Worm (Caenorhabditis elegans) whole organism, mixed stage, embryonic: ENCODE results near the gene W02B12.13.
A peak's percentile ranks its signal among the peaks of the same experiment; 100 is the strongest.

Experiments used
- M03D4.4 ChIP-seq: sonication (generic microtip); optimal IDR thresholded peaks from 2 replicates; lab custom pipeline; 2017; ENCODE audit warnings: mild to moderate bottlenecking, missing genetic modification characterization, missing compliant biosample characterization
- bed-3 ChIP-seq: fragments of 200-800 bp; sonication (Bioruptor generic); optimal IDR thresholded peaks from 3 replicates; lab custom pipeline; 2018; ENCODE audit warnings: mild to moderate bottlenecking, missing genetic modification characterization, moderate library complexity, missing compliant biosample characterization
- ceh-39 ChIP-seq: fragments of 150-350 bp; optimal IDR thresholded peaks from 2 replicates; lab custom pipeline; 2014; ENCODE audit warnings: missing biosample characterization, missing genetic modification characterization
- ceh-83 ChIP-seq: fragments of 200-800 bp; sonication (Bioruptor generic); optimal IDR thresholded peaks from 2 replicates; lab custom pipeline; 2018; ENCODE audit warnings: mild to moderate bottlenecking, missing genetic modification characterization, missing compliant biosample characterization
- cnd-1 ChIP-seq: fragments of 200-800 bp; sonication (Bioruptor generic); optimal IDR thresholded peaks from 2 replicates; lab custom pipeline; 2018; ENCODE audit warnings: mild to moderate bottlenecking, missing genetic modification characterization, missing compliant biosample characterization
- ham-2 ChIP-seq: fragments of 200-800 bp; sonication (Bioruptor generic); optimal IDR thresholded peaks from 2 replicates; lab custom pipeline; 2018; ENCODE audit warnings: mild to moderate bottlenecking, missing genetic modification characterization, missing compliant biosample characterization
- hlh-1 ChIP-seq: fragments of 150-350 bp; optimal IDR thresholded peaks from 2 replicates; lab custom pipeline; 2014; ENCODE audit warnings: missing biosample characterization, missing genetic modification reagents, missing genetic modification characterization
- lin-32 ChIP-seq: fragments of 200-800 bp; sonication (Bioruptor generic); optimal IDR thresholded peaks from 2 replicates; lab custom pipeline; 2018; ENCODE audit warnings: mild to moderate bottlenecking, missing genetic modification characterization, missing compliant biosample characterization
- lsy-2 ChIP-seq: fragments of 150-350 bp; optimal IDR thresholded peaks from 2 replicates; lab custom pipeline; 2014; ENCODE audit warnings: missing biosample characterization, missing genetic modification characterization
- mab-5 ChIP-seq: fragments of 150-350 bp; optimal IDR thresholded peaks from 2 replicates; lab custom pipeline; 2014; ENCODE audit warnings: missing biosample characterization, missing genetic modification characterization
- mls-2 ChIP-seq: sonication (generic microtip); optimal IDR thresholded peaks from 2 replicates; lab custom pipeline; 2016; ENCODE audit warnings: mild to moderate bottlenecking, missing genetic modification characterization, moderate library complexity, missing compliant biosample characterization
- nhr-2 ChIP-seq: fragments of 150-350 bp; optimal IDR thresholded peaks from 2 replicates; lab custom pipeline; 2014; ENCODE audit warnings: missing biosample characterization, missing genetic modification characterization
- nhr-237 ChIP-seq: fragments of 150-350 bp; optimal IDR thresholded peaks from 2 replicates; lab custom pipeline; 2014; ENCODE audit warnings: missing biosample characterization, missing genetic modification characterization
- pha-4 ChIP-seq: fragments of 150-350 bp; optimal IDR thresholded peaks from 2 replicates; lab custom pipeline; 2018; ENCODE audit warnings: missing biosample characterization, missing genetic modification reagents, missing genetic modification characterization
- sem-2 ChIP-seq: fragments of 200-800 bp; sonication (Bioruptor generic); optimal IDR thresholded peaks from 2 replicates; lab custom pipeline; 2018; ENCODE audit warnings: mild to moderate bottlenecking, missing genetic modification characterization, missing compliant biosample characterization
- snpc-4 ChIP-seq: fragments of 150-350 bp; optimal IDR thresholded peaks from 2 replicates; lab custom pipeline; 2014; ENCODE audit warnings: missing biosample characterization, missing genetic modification characterization
- tbx-8 ChIP-seq: fragments of 200-800 bp; sonication (Bioruptor generic); optimal IDR thresholded peaks from 2 replicates; lab custom pipeline; 2018; ENCODE audit warnings: mild to moderate bottlenecking, missing genetic modification characterization, moderate library complexity, missing compliant biosample characterization
- unc-120 ChIP-seq: sonication (generic microtip); optimal IDR thresholded peaks from 2 replicates; lab custom pipeline; 2017; ENCODE audit warnings: missing genetic modification characterization, missing compliant biosample characterization; ENCODE audit not compliant: poor library complexity, severe bottlenecking
- unc-62 ChIP-seq: fragments of 150-350 bp; optimal IDR thresholded peaks from 2 replicates; lab custom pipeline; 2014; ENCODE audit warnings: missing biosample characterization, missing genetic modification reagents, missing genetic modification characterization
- zip-8 ChIP-seq: fragments of 150-350 bp; optimal IDR thresholded peaks from 2 replicates; lab custom pipeline; 2014; ENCODE audit warnings: missing biosample characterization, missing genetic modification characterization
- ztf-11 ChIP-seq: fragments of 150-350 bp; optimal IDR thresholded peaks from 2 replicates; lab custom pipeline; 2014; ENCODE audit warnings: missing biosample characterization, missing genetic modification characterization

Gene W02B12.13

ce11 chrII:11496767-11497166 is 51.7 kb downstream of the W02B12.13 start, which contains the start of gene emc-5:
TSS of gene emc-5 (plus strand) at chrII:11496780.
- TF ChIP-seq mab-5 (tag; lab: Kevin White, UChicago) = no peak
- TF ChIP-seq nhr-2 (tag; lab: Kevin White, UChicago) = no peak
- peak; percentile 66 for TF ChIP-seq hlh-1 (tag; lab: Kevin White, UChicago)
- no peak for TF ChIP-seq bed-3
- no peak for TF ChIP-seq lsy-2 (tag; lab: Kevin White, UChicago)
- TF ChIP-seq ceh-83 (GFP tag; lab: Kevin White, UChicago) = no peak
- no peak for TF ChIP-seq snpc-4 (tag; lab: Kevin White, UChicago)
- peak; percentile 57 for TF ChIP-seq unc-120 (tag; lab: Kevin White, UChicago)
- no peak for TF ChIP-seq tbx-8 (GFP tag; lab: Kevin White, UChicago)
- no peak for TF ChIP-seq nhr-237 (tag; lab: Kevin White, UChicago)
- peak; percentile 49 for TF ChIP-seq unc-62 (GFP tag; lab: Kevin White, UChicago)
- TF ChIP-seq zip-8 (tag; lab: Kevin White, UChicago) = no peak
- TF ChIP-seq lin-32 = no peak
- no peak for TF ChIP-seq pha-4 (tag; lab: Kevin White, UChicago)
- TF ChIP-seq ztf-11 (tag; lab: Kevin White, UChicago) = no peak
- no peak for TF ChIP-seq mls-2 (tag; lab: Kevin White, UChicago)
- no peak for TF ChIP-seq cnd-1

ce11 chrII:11497365-11497764 is 52.3 kb downstream of the W02B12.13 start, which contains the start of gene B0334.5:
TSS of gene B0334.5 (plus strand) at chrII:11497665.
- TF ChIP-seq ceh-39 = no peak
- no peak for TF ChIP-seq ham-2 (GFP tag; lab: Kevin White, UChicago)
- no peak for TF ChIP-seq M03D4.4 (tag; lab: Kevin White, UChicago)
- no peak for TF ChIP-seq sem-2
